Worm (Caenorhabditis elegans) whole organism, young adult: ENCODE data around the gene hcp-3.

Source experiments
- B0019.2 ChIP-seq: fragments of 200-800 bp; sonication (Bioruptor generic); conservative IDR thresholded peaks from 2 replicates; pipeline ENCODE4 v1.3.6; 2022; ENCODE audit warnings: missing genetic modification reagents, missing genetic modification characterization, missing compliant biosample characterization
- F23B12.7 ChIP-seq: sonication (generic microtip); optimal IDR thresholded peaks from 2 replicates; lab custom pipeline; 2017; ENCODE audit warnings: missing genetic modification characterization, mild to moderate bottlenecking, missing compliant biosample characterization, antibody characterized with exemption, moderate library complexity; ENCODE audit not compliant: insufficient read depth
- F33H1.4 ChIP-seq: fragments of 200-800 bp; sonication (Bioruptor generic); IDR thresholded peaks from 2 replicates; pipeline ENCODE4 v1.3.6; 2022; ENCODE audit warnings: missing genetic modification reagents, missing genetic modification characterization, missing compliant biosample characterization
- F39B2.1 ChIP-seq: fragments of 200-800 bp; sonication (Bioruptor generic); IDR thresholded peaks from 2 replicates; pipeline ENCODE4 v1.3.6; 2022; ENCODE audit warnings: missing genetic modification reagents, missing genetic modification characterization, missing compliant biosample characterization
- F49E8.2 ChIP-seq: sonication (generic microtip); optimal IDR thresholded peaks from 3 replicates; lab custom pipeline; 2017; ENCODE audit warnings: missing genetic modification characterization, mild to moderate bottlenecking, missing compliant biosample characterization, antibody characterized with exemption, moderate library complexity; ENCODE audit not compliant: insufficient read depth
- T26A5.8 ChIP-seq: sonication (generic microtip); optimal IDR thresholded peaks from 2 replicates; lab custom pipeline; 2016; ENCODE audit warnings: missing genetic modification characterization, missing compliant biosample characterization
- Y53F4B.3 ChIP-seq: fragments of 200-800 bp; sonication (Bioruptor generic); IDR thresholded peaks from 2 replicates; pipeline ENCODE4 v1.3.6; 2022; ENCODE audit warnings: missing genetic modification reagents, missing genetic modification characterization, missing compliant biosample characterization
- Y95B8A.8 ChIP-seq: fragments of 200-800 bp; sonication (Bioruptor generic); IDR thresholded peaks from 2 replicates; pipeline ENCODE4 v1.3.6; 2022; ENCODE audit warnings: missing genetic modification reagents, missing genetic modification characterization, missing compliant biosample characterization
- ama-1 ChIP-seq, 3 experiments: fragments of 150-350 bp in 1 of 3; sonication (generic microtip) in 2 of 3; optimal IDR thresholded peaks; 2 replicates each; lab custom pipeline; 2014 to 2018; ENCODE audit warnings: missing biosample characterization in 2 of 3, missing genetic modification characterization in 2 of 3, missing genetic modification reagents in 2 of 3
- aptf-3 ChIP-seq: fragments of 200-800 bp; sonication (Bioruptor generic); IDR thresholded peaks from 2 replicates; pipeline ENCODE4 v1.3.6; 2022; ENCODE audit warnings: missing genetic modification characterization, missing compliant biosample characterization
- atf-7 ChIP-seq: sonication (generic microtip); optimal IDR thresholded peaks from 2 replicates; lab custom pipeline; 2017; ENCODE audit warnings: mild to moderate bottlenecking, missing genetic modification characterization, missing compliant biosample characterization
- athp-1 ChIP-seq: sonication (generic microtip); optimal IDR thresholded peaks from 2 replicates; lab custom pipeline; 2017; ENCODE audit warnings: mild to moderate bottlenecking, missing genetic modification characterization, missing compliant biosample characterization
- attf-3 ChIP-seq: fragments of 200-800 bp; sonication (Bioruptor generic); conservative IDR thresholded peaks from 2 replicates; pipeline ENCODE4 v1.3.6; 2022; ENCODE audit warnings: missing genetic modification reagents, missing genetic modification characterization, missing compliant biosample characterization
- cebp-1 ChIP-seq, 2 experiments: fragments of 200-800 bp in 1 of 2; sonication (Bioruptor generic) in 1 of 2; sonication (generic microtip) in 1 of 2; IDR thresholded peaks in 1 of 2; optimal IDR thresholded peaks in 1 of 2; 2 replicates each; pipeline versions ENCODE4 v1.3.6 to Lab custom; 2017 to 2022; ENCODE audit warnings: missing compliant biosample characterization in 2 of 2, missing genetic modification characterization in 2 of 2, mild to moderate bottlenecking in 1 of 2, missing genetic modification reagents in 1 of 2, moderate library complexity in 1 of 2
- cebp-2 ChIP-seq: fragments of 200-800 bp; sonication (Bioruptor generic); IDR thresholded peaks from 2 replicates; pipeline ENCODE4 v1.3.6; 2022; ENCODE audit warnings: missing genetic modification characterization, missing compliant biosample characterization
- ceh-100 ChIP-seq: fragments of 200-800 bp; sonication (Bioruptor generic); IDR thresholded peaks from 2 replicates; pipeline ENCODE4 v1.3.6; 2022; ENCODE audit warnings: missing genetic modification reagents, missing genetic modification characterization, missing compliant biosample characterization
- ceh-27 ChIP-seq: fragments of 200-800 bp; sonication (Bioruptor generic); optimal IDR thresholded peaks from 2 replicates; lab custom pipeline; 2018; ENCODE audit warnings: mild to moderate bottlenecking, missing genetic modification characterization, moderate library complexity, missing compliant biosample characterization
- ceh-40 ChIP-seq: fragments of 200-800 bp; sonication (Bioruptor generic); IDR thresholded peaks from 2 replicates; pipeline ENCODE4 v1.3.6; 2022; ENCODE audit warnings: missing genetic modification characterization, missing compliant biosample characterization
- die-1 ChIP-seq: sonication (generic microtip); optimal IDR thresholded peaks from 2 replicates; lab custom pipeline; 2016; ENCODE audit warnings: missing genotype, mild to moderate bottlenecking, missing genetic modification characterization, missing compliant biosample characterization
- egl-18 ChIP-seq: fragments of 200-800 bp; sonication (Bioruptor generic); IDR thresholded peaks from 2 replicates; pipeline ENCODE4 v1.3.6; 2022; ENCODE audit warnings: missing genetic modification reagents, missing genetic modification characterization, missing compliant biosample characterization
- egl-44 ChIP-seq: fragments of 200-800 bp; sonication (Bioruptor generic); IDR thresholded peaks from 2 replicates; pipeline ENCODE4 v1.3.6; 2022; ENCODE audit warnings: missing genetic modification reagents, missing genetic modification characterization, missing compliant biosample characterization
- gei-17 ChIP-seq: fragments of 200-800 bp; sonication (Bioruptor generic); optimal IDR thresholded peaks from 2 replicates; lab custom pipeline; 2018; ENCODE audit warnings: mild to moderate bottlenecking, missing genetic modification characterization, missing compliant biosample characterization
- hrde-1 ChIP-seq: sonication (generic microtip); optimal IDR thresholded peaks from 2 replicates; lab custom pipeline; 2016; ENCODE audit warnings: missing genetic modification characterization, mild to moderate bottlenecking, missing compliant biosample characterization, moderate library complexity, missing genotype, missing genetic modification reagents, borderline replicate concordance
- hsf-1 ChIP-seq: fragments of 200-800 bp; sonication (Bioruptor generic); IDR thresholded peaks from 2 replicates; pipeline ENCODE4 v1.3.6; 2022; ENCODE audit warnings: missing genetic modification reagents, missing genetic modification characterization, missing compliant biosample characterization
- lin-26 ChIP-seq: fragments of 200-800 bp; sonication (Bioruptor generic); IDR thresholded peaks from 2 replicates; pipeline ENCODE4 v1.3.6; 2022; ENCODE audit warnings: missing genetic modification reagents, missing genetic modification characterization, missing compliant biosample characterization
- lin-35 ChIP-seq, 3 experiments: fragments of 150-350 bp in 2 of 3; sonication (generic microtip) in 1 of 3; optimal IDR thresholded peaks; 2 replicates each; lab custom pipeline; 2014 to 2018; ENCODE audit warnings: missing biosample characterization in 3 of 3, missing genetic modification characterization in 3 of 3, missing genetic modification reagents in 3 of 3
- lin-40 ChIP-seq: sonication (generic microtip); optimal IDR thresholded peaks from 2 replicates; lab custom pipeline; 2016; ENCODE audit warnings: missing genetic modification characterization, mild to moderate bottlenecking, missing compliant biosample characterization, missing genotype, missing genetic modification reagents
- lin-54 ChIP-seq: fragments of 200-800 bp; sonication (Bioruptor generic); optimal IDR thresholded peaks from 2 replicates; lab custom pipeline; 2018; ENCODE audit warnings: mild to moderate bottlenecking, missing genetic modification characterization, missing compliant biosample characterization
- madf-6 ChIP-seq: fragments of 200-800 bp; sonication (Bioruptor generic); IDR thresholded peaks from 2 replicates; pipeline ENCODE4 v1.3.6; 2022; ENCODE audit warnings: missing genetic modification reagents, missing genetic modification characterization, missing compliant biosample characterization
- mcd-1 ChIP-seq: fragments of 200-800 bp; sonication (Bioruptor generic); IDR thresholded peaks from 2 replicates; pipeline ENCODE4 v1.3.6; 2022; ENCODE audit warnings: missing genetic modification reagents, missing genetic modification characterization, missing compliant biosample characterization
- mel-28 ChIP-seq: sonication (generic microtip); optimal IDR thresholded peaks from 2 replicates; lab custom pipeline; 2016; ENCODE audit warnings: borderline replicate concordance, mild to moderate bottlenecking, missing genetic modification characterization, missing compliant biosample characterization
- nfyb-1 ChIP-seq: fragments of 200-800 bp; sonication (Bioruptor generic); IDR thresholded peaks from 2 replicates; pipeline ENCODE4 v1.3.6; 2022; ENCODE audit warnings: missing genetic modification reagents, missing genetic modification characterization, missing compliant biosample characterization
- nhr-179 ChIP-seq: sonication (generic microtip); optimal IDR thresholded peaks from 2 replicates; lab custom pipeline; 2016; ENCODE audit warnings: mild to moderate bottlenecking, missing genetic modification characterization, missing compliant biosample characterization
- rcor-1 ChIP-seq: fragments of 200-800 bp; sonication (Bioruptor generic); IDR thresholded peaks from 2 replicates; pipeline ENCODE4 v1.3.6; 2022; ENCODE audit warnings: missing genetic modification reagents, missing genetic modification characterization, missing compliant biosample characterization
- repo-1 ChIP-seq: sonication (generic microtip); optimal IDR thresholded peaks from 2 replicates; lab custom pipeline; 2017; ENCODE audit warnings: mild to moderate bottlenecking, missing genetic modification characterization, missing compliant biosample characterization
- snpc-1.3 ChIP-seq: sonication (generic microtip); optimal IDR thresholded peaks from 2 replicates; lab custom pipeline; 2017; ENCODE audit warnings: missing genetic modification characterization, mild to moderate bottlenecking, missing compliant biosample characterization, antibody characterized with exemption, moderate library complexity, missing genotype, missing genetic modification reagents; ENCODE audit not compliant: insufficient read depth
- snpc-3.4 ChIP-seq: sonication (generic microtip); optimal IDR thresholded peaks from 2 replicates; lab custom pipeline; 2017; ENCODE audit warnings: missing genetic modification characterization, mild to moderate bottlenecking, missing compliant biosample characterization, antibody characterized with exemption, moderate library complexity, missing genotype, missing genetic modification reagents
- ztf-3 ChIP-seq: fragments of 200-800 bp; sonication (Bioruptor generic); optimal IDR thresholded peaks from 2 replicates; lab custom pipeline; 2018; ENCODE audit warnings: mild to moderate bottlenecking, missing genetic modification characterization, missing compliant biosample characterization
- ztf-6 ChIP-seq: fragments of 200-800 bp; sonication (Bioruptor generic); IDR thresholded peaks from 2 replicates; pipeline ENCODE4 v1.3.6; 2022; ENCODE audit warnings: missing genetic modification reagents, missing genetic modification characterization, missing compliant biosample characterization

hcp-3 gene

DNA sequence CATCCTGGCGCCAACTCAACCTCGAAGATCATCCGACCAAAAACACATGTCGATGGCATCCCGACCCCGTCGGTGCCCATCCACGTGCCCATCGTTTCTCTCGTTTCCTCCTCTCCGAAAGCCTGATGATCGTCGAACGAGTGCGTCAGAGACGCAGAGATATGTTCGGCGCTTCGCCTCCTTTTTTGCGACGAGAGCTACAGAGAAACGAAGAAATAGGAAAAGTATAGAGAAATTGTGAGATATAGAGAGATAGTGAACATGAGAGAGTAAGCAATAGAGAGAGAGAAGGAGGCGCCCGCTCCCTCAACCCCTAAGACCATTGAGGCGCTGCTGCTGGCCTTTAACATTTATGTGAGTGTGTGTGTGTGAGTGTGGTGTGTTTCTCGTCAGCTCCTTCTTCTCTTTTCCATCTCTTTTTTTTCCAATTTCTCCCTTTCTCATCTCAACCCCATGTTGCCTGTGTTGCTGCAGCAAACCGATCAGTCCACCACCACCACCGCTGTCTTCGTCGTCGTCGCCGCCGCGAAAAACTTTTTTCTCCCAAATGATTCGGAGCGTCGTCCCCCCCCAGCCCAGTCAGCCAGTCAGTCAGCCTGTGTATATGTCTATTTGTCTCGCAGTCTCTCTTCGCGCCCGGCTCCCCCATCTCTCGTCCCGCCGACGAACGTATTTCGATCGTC, 3.0 kb upstream of the hcp-3 start, which contains the start of gene hlh-11 (continued):
- 0 out of 2 replicates have a peak, but pooled peaks have one; percentile 8 for TF ChIP-seq ceh-100 (GFP tag; lab: Robert Waterston, UW)
- peak; percentile 69 for TF ChIP-seq gei-17 (GFP tag; lab: Kevin White, UChicago)
- TF ChIP-seq ceh-40 (GFP tag; lab: Robert Waterston, UW) = no peak
- no peak for TF ChIP-seq madf-6 (GFP tag; lab: Robert Waterston, UW)
- TF ChIP-seq hsf-1 (GFP tag; lab: Robert Waterston, UW) = 0 out of 2 replicates have a peak, but pooled peaks have one; percentile 33
- peak in 1 of 3 experiments; percentile 74 for TF ChIP-seq lin-35 (GFP tag; optimal IDR thresholded peaks at IDR 0.05; lab: Kevin White, UChicago)
- no peak for TF ChIP-seq egl-18
- TF ChIP-seq lin-40 (tag; lab: Kevin White, UChicago) = peak; percentile 93
- TF ChIP-seq hrde-1 (tag; lab: Kevin White, UChicago) = no peak
- no peak for TF ChIP-seq Y95B8A.8 (GFP tag; lab: Robert Waterston, UW)
- TF ChIP-seq F33H1.4 (GFP tag; lab: Robert Waterston, UW) = no peak

DNA sequence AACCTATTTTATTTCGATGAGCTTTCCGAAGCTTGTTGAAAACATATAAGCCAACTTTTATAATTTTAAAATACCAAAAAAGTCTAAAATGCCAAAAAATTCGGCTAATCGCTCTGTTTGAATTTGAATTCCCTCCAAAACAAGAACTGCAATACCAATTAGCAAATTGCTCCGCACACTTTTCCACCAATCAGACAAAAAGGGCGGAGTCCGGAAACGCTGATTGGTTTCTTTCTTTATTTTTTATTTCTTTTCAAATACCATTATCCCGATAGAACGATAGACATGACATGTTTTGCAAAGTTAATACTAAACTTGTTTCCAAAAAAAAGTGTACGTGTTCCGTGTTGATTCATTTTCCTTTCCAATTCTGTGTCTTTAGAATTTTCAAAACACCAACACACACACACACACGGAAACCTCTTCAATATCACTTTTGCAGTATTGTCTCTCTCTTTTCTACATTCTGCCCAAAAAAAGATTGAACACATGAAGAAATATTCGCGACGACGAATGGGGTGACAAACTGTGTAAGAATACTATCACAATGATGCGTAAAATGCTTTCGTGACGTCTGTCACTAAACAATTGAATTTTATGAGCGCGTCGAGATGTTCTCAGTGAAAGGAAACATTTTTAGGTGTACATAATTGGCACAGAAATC, 1.5 kb upstream of the hcp-3 start:
- no peak for TF ChIP-seq cebp-2 (GFP tag; lab: Robert Waterston, UW)
- TF ChIP-seq nfyb-1 (GFP tag; lab: Robert Waterston, UW) = peak; percentile 75; the same call in 1 of the 2 replicates
- TF ChIP-seq ceh-27 = peak; percentile 3

DNA sequence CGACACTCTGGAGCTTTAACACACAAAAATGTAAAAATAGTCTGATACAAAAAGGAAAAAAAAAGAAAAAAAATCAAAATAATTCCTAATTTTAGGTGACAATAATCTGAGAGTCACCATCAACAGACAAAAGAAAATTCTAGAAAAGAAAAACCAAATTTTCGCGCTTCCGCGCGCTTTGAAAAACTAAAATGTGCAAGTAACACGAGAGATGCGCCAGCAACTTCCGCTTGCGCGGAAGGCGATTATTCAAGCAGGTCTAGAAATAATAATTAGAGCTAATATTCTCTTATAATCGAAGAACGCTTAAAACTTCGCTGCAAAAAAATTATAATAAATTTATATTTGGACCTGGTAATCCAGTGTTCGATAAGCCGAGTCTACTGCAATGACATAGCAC, 663 bp upstream of the hcp-3 start:
- peak; percentile 99 for TF ChIP-seq B0019.2
- TF ChIP-seq die-1 (tag; lab: Kevin White, UChicago) = peak; percentile 16
- peak; percentile 95 for TF ChIP-seq mcd-1 (GFP tag; lab: Robert Waterston, UW)
- TF ChIP-seq ztf-6 = 0 out of 2 replicates have a peak, but pooled peaks have one; percentile 7
- TF ChIP-seq ceh-27 = no peak
- TF ChIP-seq madf-6 (GFP tag; lab: Robert Waterston, UW) = peak; percentile 100
- TF ChIP-seq nhr-179 (tag; lab: Kevin White, UChicago) = no peak
- peak; percentile 97 for TF ChIP-seq F49E8.2
- TF ChIP-seq T26A5.8 = peak; percentile 3
- TF ChIP-seq rcor-1 (GFP tag; lab: Robert Waterston, UW) = peak; percentile 97
- peak; percentile 97 for TF ChIP-seq lin-54
- peak; percentile 42 for TF ChIP-seq F23B12.7 (tag; lab: Kevin White, UChicago)
- peak; percentile 100 for TF ChIP-seq hsf-1 (GFP tag; lab: Robert Waterston, UW)
- peak; percentile 72 for TF ChIP-seq repo-1 (tag; lab: Kevin White, UChicago)
- no peak for TF ChIP-seq ama-1 (optimal IDR thresholded peaks at IDR 0.05; lab: Kevin White, UChicago)
- peak in 1 of 2 experiments; percentile 42 for TF ChIP-seq ama-1 (GFP tag; optimal IDR thresholded peaks at IDR 0.05; lab: Kevin White, UChicago)
- peak; percentile 73 for TF ChIP-seq Y53F4B.3 (GFP tag; lab: Robert Waterston, UW)
- peak; percentile 87 for TF ChIP-seq lin-26
- TF ChIP-seq cebp-1 (GFP tag; IDR thresholded peaks at IDR 0.05; lab: Robert Waterston, UW) = no peak
- TF ChIP-seq cebp-1 (tag; optimal IDR thresholded peaks at IDR 0.05; lab: Kevin White, UChicago) = peak; percentile 33
- no peak for TF ChIP-seq ztf-3 (GFP tag; lab: Kevin White, UChicago)
- no peak for TF ChIP-seq atf-7 (tag; lab: Kevin White, UChicago)
- peak; percentile 83 for TF ChIP-seq athp-1 (tag; lab: Kevin White, UChicago)
- no peak for TF ChIP-seq egl-44 (GFP tag; lab: Robert Waterston, UW)
- no peak for TF ChIP-seq aptf-3 (GFP tag; lab: Robert Waterston, UW)
- peak; percentile 97 for TF ChIP-seq snpc-3.4 (tag; lab: Kevin White, UChicago)
- TF ChIP-seq snpc-1.3 (tag; lab: Kevin White, UChicago) = peak; percentile 96
- TF ChIP-seq attf-3 (GFP tag; lab: Robert Waterston, UW) = peak; percentile 72
- peak; percentile 72; the same call in 1 of the 2 replicates for TF ChIP-seq F39B2.1 (GFP tag; lab: Robert Waterston, UW)
- no peak for TF ChIP-seq mel-28
